Worm (Caenorhabditis elegans): ENCODE measurements around the gene F46B3.8.

- TF ChIP-seq nhr-84 (tag; optimal IDR thresholded peaks at IDR 0.05) (no peak), alr-1 (tag; optimal IDR thresholded peaks at IDR 0.05; ENCODE audit: borderline replicate concordance) (no peak), pqm-1 (tag; optimal IDR thresholded peaks at IDR 0.05) (no peak), blmp-1 (tag; optimal IDR thresholded peaks at IDR 0.05) (no peak), mdl-1 (tag; optimal IDR thresholded peaks at IDR 0.05) (no peak)
Measured at ce11 chrV:20603014-20603413, 19.9 kb downstream of the F46B3.8 start, which contains the start of gene ttr-11.
